Worm (Caenorhabditis elegans): ENCODE data around the gene ZC266.1.

ce11 chrV:4653093-4653492 is 47.0 kb downstream of the ZC266.1 start:
- no peak for TF ChIP-seq ama-1 (optimal IDR thresholded peaks at IDR 0.05)
- TF ChIP-seq flt-1 (GFP tag; IDR thresholded peaks at IDR 0.05), result no peak
- TF ChIP-seq sea-1 (GFP tag; conservative IDR thresholded peaks at IDR 0.05), result no peak
- no peak for TF ChIP-seq aly-1 (tag; optimal IDR thresholded peaks at IDR 0.05)
- TF ChIP-seq F13C5.2 (tag; optimal IDR thresholded peaks at IDR 0.05), result no peak
- no peak for TF ChIP-seq scrt-1 (GFP tag; IDR thresholded peaks at IDR 0.05)
- no peak for TF ChIP-seq tra-4 (tag; optimal IDR thresholded peaks at IDR 0.05)
- no peak for TF ChIP-seq ceh-36 (tag; optimal IDR thresholded peaks at IDR 0.05)
- no peak for TF ChIP-seq hmg-4 (GFP tag; optimal IDR thresholded peaks at IDR 0.05)
